Worm (Caenorhabditis elegans): ENCODE measurements around the gene C17B7.4.
"Not testable (repeated sequence)": the region's sequence is repeated elsewhere in the genome, so short reads cannot be mapped to it uniquely, and the experiment has no call there.

The C17B7.4 gene

ce11 chrV:3361633-3362032, 22.5 kb downstream of the C17B7.4 start:
- TF ChIP-seq lin-15B (tag; optimal IDR thresholded peaks at IDR 0.05) (no peak), vab-15 (tag; optimal IDR thresholded peaks at IDR 0.05) (no peak), aha-1 (tag; optimal IDR thresholded peaks at IDR 0.05) (no peak), jun-1 (tag; optimal IDR thresholded peaks at IDR 0.05) (no peak), nhr-47 (tag; optimal IDR thresholded peaks at IDR 0.05) (no peak), lin-35 (GFP tag; optimal IDR thresholded peaks at IDR 0.05) (no peak), nhr-77 (tag; optimal IDR thresholded peaks at IDR 0.05) (no peak), nhr-12 (tag; optimal IDR thresholded peaks at IDR 0.05) (no peak), ces-1 (GFP tag; optimal IDR thresholded peaks at IDR 0.05) (no peak), swsn-7 (tag; optimal IDR thresholded peaks at IDR 0.05) (no peak), pag-3 (tag; optimal IDR thresholded peaks at IDR 0.05; ENCODE audit: borderline replicate concordance, insufficient read depth) (no peak), sptf-1 (tag; optimal IDR thresholded peaks at IDR 0.05) (no peak), irx-1 (tag; optimal IDR thresholded peaks at IDR 0.05) (no peak), fkh-4 (tag; optimal IDR thresholded peaks at IDR 0.05; ENCODE audit: borderline replicate concordance) (no peak), F16B12.6 (tag; optimal IDR thresholded peaks at IDR 0.05) (no peak), snu-23 (GFP tag; optimal IDR thresholded peaks at IDR 0.05) (no peak), sup-37 (GFP tag; optimal IDR thresholded peaks at IDR 0.05) (no peak), pqm-1 (tag; optimal IDR thresholded peaks at IDR 0.05) (no peak), nhr-84 (tag; optimal IDR thresholded peaks at IDR 0.05) (no peak), fkh-10 (GFP tag; optimal IDR thresholded peaks at IDR 0.05) (no peak)

- TF ChIP-seq elt-3 (tag; optimal IDR thresholded peaks at IDR 0.05): peak in 1 of 6 experiments; percentile 38
- TF ChIP-seq efl-1 (optimal IDR thresholded peaks at IDR 0.05): no peak
- TF ChIP-seq efl-1 (GFP tag; optimal IDR thresholded peaks at IDR 0.05 in 1 of 2): peak in 1 of 2 experiments; percentile 47
- TF ChIP-seq nhr-20 (tag; optimal IDR thresholded peaks at IDR 0.05): peak; percentile 16
- no peak for TF ChIP-seq snpc-4 (tag; optimal IDR thresholded peaks at IDR 0.05)
Measured at ce11 chrV:3362475-3362874, 23.4 kb downstream of the C17B7.4 start, which contains the start of gene C04E12.4. Gene C04E12.4 (plus strand): TSS chrV:3362775.

- not testable (repeated sequence) for TF ChIP-seq C04F5.9, ceh-82, zag-1 (tag; optimal IDR thresholded peaks at IDR 0.05)
Measured at ce11 chrV:3367773-3368172, 28.7 kb downstream of the C17B7.4 start, which contains the start of gene C04E12.2. Gene C04E12.2 (plus strand): TSS chrV:3368073.

ce11 chrV:3372673-3373072, 33.6 kb downstream of the C17B7.4 start, which contains the start of gene srx-121:
Gene srx-121 (minus strand): TSS chrV:3372773.
- no peak for TF ChIP-seq snu-23 (GFP tag; optimal IDR thresholded peaks at IDR 0.05)
- TF ChIP-seq irx-1 (tag; optimal IDR thresholded peaks at IDR 0.05): no peak
- no peak for TF ChIP-seq lir-3 (tag; optimal IDR thresholded peaks at IDR 0.05; ENCODE audit: poor library complexity)
- no peak for TF ChIP-seq ceh-8 (GFP tag; optimal IDR thresholded peaks at IDR 0.05)
- no peak for TF ChIP-seq mab-9 (GFP tag; IDR thresholded peaks at IDR 0.05)
- TF ChIP-seq nhr-71 (tag; optimal IDR thresholded peaks at IDR 0.05): no peak
- no peak for TF ChIP-seq alr-1 (tag; optimal IDR thresholded peaks at IDR 0.05; ENCODE audit: borderline replicate concordance)
- TF ChIP-seq mef-2 (tag; optimal IDR thresholded peaks at IDR 0.05): no peak
- TF ChIP-seq unc-30 (tag; optimal IDR thresholded peaks at IDR 0.05): no peak
- no peak for TF ChIP-seq tlp-1 (tag; optimal IDR thresholded peaks at IDR 0.05)
- TF ChIP-seq isw-1 (GFP tag; IDR thresholded peaks at IDR 0.05): no peak

DNA sequence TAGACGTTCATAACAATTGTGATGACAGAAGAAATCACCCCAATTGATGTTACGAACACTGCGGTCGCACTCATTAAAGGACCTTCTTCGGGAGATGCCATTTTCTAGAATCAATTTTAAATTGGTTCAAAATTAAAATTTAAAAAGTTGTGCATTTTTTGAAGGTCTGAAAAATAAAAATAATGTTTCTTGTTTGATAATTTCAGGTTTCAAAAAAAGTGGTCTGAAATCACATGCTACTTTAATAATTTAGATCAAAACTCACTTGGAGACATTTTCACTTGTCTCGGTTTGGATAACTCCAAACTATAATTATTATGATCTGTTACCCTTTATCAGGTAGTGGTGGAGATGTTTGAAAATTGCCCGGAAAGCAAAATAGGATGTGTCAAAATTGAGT, 37.9 kb downstream of the C17B7.4 start, which contains the start of gene srbc-2:
Gene srbc-2 (minus strand): TSS at position 101 of the 400 bp plus-strand sequence.
- TF ChIP-seq egl-13 (tag; optimal IDR thresholded peaks at IDR 0.05) (no peak), ztf-4 (tag; optimal IDR thresholded peaks at IDR 0.05) (no peak), vab-15 (tag; optimal IDR thresholded peaks at IDR 0.05) (no peak), ceh-63 (GFP tag; optimal IDR thresholded peaks at IDR 0.05) (no peak), unc-86 (tag; optimal IDR thresholded peaks at IDR 0.05) (no peak), ceh-90 (tag; optimal IDR thresholded peaks at IDR 0.05) (no peak), fkh-10 (GFP tag; optimal IDR thresholded peaks at IDR 0.05) (no peak), nhr-19 (GFP tag; conservative IDR thresholded peaks at IDR 0.05) (no peak), dpl-1 (GFP tag; optimal IDR thresholded peaks at IDR 0.05) (no peak), jun-1 (tag; optimal IDR thresholded peaks at IDR 0.05) (no peak), ces-1 (GFP tag; optimal IDR thresholded peaks at IDR 0.05) (no peak), nhr-76 (tag; optimal IDR thresholded peaks at IDR 0.05) (no peak), lin-39 (tag; optimal IDR thresholded peaks at IDR 0.05) (no peak), mef-2 (tag; optimal IDR thresholded peaks at IDR 0.05) (no peak), efl-1 (optimal IDR thresholded peaks at IDR 0.05) (no peak), efl-1 (GFP tag; optimal IDR thresholded peaks at IDR 0.05 in 1 of 2) (no peak), nhr-84 (tag; optimal IDR thresholded peaks at IDR 0.05) (no peak), F16B12.6 (tag; optimal IDR thresholded peaks at IDR 0.05) (no peak), nhr-11 (tag; optimal IDR thresholded peaks at IDR 0.05) (no peak)

Data from whole organism, L1 larva.